Worm (Caenorhabditis elegans): ENCODE measurements around the gene slc-25A21.

slc-25A21 gene

DNA sequence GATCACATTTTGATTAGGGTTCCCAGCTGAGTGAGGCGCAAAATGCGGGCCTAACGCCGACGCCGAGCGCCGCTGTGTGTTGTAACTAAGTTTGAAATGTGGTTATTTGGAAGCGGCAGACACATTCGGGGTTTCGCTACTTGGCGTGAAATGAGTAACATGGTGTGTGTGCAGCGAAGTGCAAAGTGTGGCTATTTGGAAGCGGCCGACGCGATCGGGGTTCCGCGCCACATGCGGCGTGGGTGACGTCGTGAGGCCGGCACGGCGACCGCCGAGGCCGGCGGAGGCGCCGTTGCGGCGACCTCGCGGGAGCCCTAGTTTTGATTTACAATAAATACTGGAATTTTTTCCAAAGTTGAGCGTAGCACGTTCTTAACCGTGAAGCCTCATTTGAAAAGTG, 45.1 kb upstream of the slc-25A21 start:
- TF ChIP-seq F57A8.1 (GFP tag; optimal IDR thresholded peaks at IDR 0.05) (no peak), madf-6 (GFP tag; IDR thresholded peaks at IDR 0.05) (no peak), bed-1 (GFP tag; IDR thresholded peaks at IDR 0.05) (no peak), snpc-4 (GFP tag; optimal IDR thresholded peaks at IDR 0.05) (no peak), snpc-4 (tag; optimal IDR thresholded peaks at IDR 0.05) (peak in 2 of 4 experiments; percentile 51 to 63), egl-44 (GFP tag; IDR thresholded peaks at IDR 0.05) (no peak), zfh-2 (GFP tag; conservative IDR thresholded peaks at IDR 0.05) (peak; percentile 94), nfya-1 (tag; optimal IDR thresholded peaks at IDR 0.05; ENCODE audit: borderline replicate concordance, insufficient read depth) (no peak), egrh-3 (GFP tag; IDR thresholded peaks at IDR 0.05) (peak; percentile 93), ztf-25 (GFP tag; IDR thresholded peaks at IDR 0.05) (no peak), nhr-179 (tag; optimal IDR thresholded peaks at IDR 0.05) (peak; percentile 3), efl-1 (GFP tag; optimal IDR thresholded peaks at IDR 0.05) (no peak), lin-54 (GFP tag; optimal IDR thresholded peaks at IDR 0.05) (no peak)

ce11 chrX:16145244-16145643, 44.4 kb upstream of the slc-25A21 start:
- TF ChIP-seq K12H6.12 (tag; optimal IDR thresholded peaks at IDR 0.05): peak; percentile 3
- TF ChIP-seq ceh-27 (GFP tag; optimal IDR thresholded peaks at IDR 0.05): peak; percentile 4
- no peak for TF ChIP-seq ceh-58 (GFP tag; IDR thresholded peaks at IDR 0.05)
- TF ChIP-seq hmg-20 (GFP tag; IDR thresholded peaks at IDR 0.05): no peak
- 0 out of 2 replicates have a peak, but pooled peaks have one; percentile 24 for TF ChIP-seq zfh-2 (GFP tag; conservative IDR thresholded peaks at IDR 0.05)

DNA sequence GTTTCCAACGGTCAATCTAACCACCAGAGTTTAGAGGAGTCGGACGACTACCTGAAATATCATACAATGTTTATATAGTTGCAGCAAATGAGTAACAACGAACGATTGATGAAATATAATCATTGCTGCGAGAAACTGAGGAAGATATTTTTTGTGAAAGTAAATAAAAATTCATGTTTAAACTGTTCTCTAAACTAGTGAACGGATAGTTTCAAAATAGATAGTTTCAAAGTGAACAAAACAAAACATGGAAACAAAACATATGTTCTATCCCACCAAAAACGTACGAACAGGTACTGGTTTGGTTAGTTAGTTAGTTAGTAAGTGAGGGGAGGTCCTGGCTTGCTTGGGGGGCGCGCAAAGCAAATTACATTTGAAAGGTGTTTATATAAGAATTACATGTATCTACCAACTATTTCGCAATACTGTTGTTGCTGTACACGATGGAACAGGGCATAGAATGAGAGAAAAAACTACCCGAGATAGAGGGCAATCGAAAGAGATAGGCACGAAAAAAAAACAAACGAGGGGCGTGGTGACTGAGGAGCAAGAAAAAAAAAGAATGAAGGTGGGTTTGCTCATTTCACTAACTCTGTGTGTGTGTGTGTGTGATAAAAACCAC, 42.6 kb upstream of the slc-25A21 start, which contains the start of gene F09C8.2:
F09C8.2 (minus strand) TSS at position 51 of the 622 bp plus-strand sequence.
- TF ChIP-seq cebp-1 (GFP tag; IDR thresholded peaks at IDR 0.05): peak; percentile 88
- TF ChIP-seq cebp-1 (tag; optimal IDR thresholded peaks at IDR 0.05): peak; percentile 96
- TF ChIP-seq ama-1 (optimal IDR thresholded peaks at IDR 0.05): no peak
- no peak for TF ChIP-seq ama-1 (GFP tag; optimal IDR thresholded peaks at IDR 0.05)

ce11 chrX:16147728-16148197, 41.9 kb upstream of the slc-25A21 start:
- TF ChIP-seq dox-1 (GFP tag; IDR thresholded peaks at IDR 0.05) (peak; percentile 50; the same call in 1 of the 2 replicates), ztf-18 (tag; optimal IDR thresholded peaks at IDR 0.05) (peak; percentile 21), F22D6.2 (tag; optimal IDR thresholded peaks at IDR 0.05) (no peak), tlf-1 (GFP tag; optimal IDR thresholded peaks at IDR 0.05) (no peak), B0336.3 (GFP tag; IDR thresholded peaks at IDR 0.05) (peak; percentile 40; the same call in 1 of the 2 replicates), lin-26 (GFP tag; IDR thresholded peaks at IDR 0.05) (peak; percentile 25; the same call in 1 of the 2 replicates), sea-2 (GFP tag; IDR thresholded peaks at IDR 0.05) (0 out of 2 replicates have a peak, but pooled peaks have one; percentile 40), ZK185.1 (tag; optimal IDR thresholded peaks at IDR 0.05; ENCODE audit: poor library complexity, severe bottlenecking) (peak; percentile 26), gei-17 (GFP tag; optimal IDR thresholded peaks at IDR 0.05) (peak; percentile 43), K11D2.4 (GFP tag; IDR thresholded peaks at IDR 0.05) (0 out of 2 replicates have a peak, but pooled peaks have one; percentile 24), aptf-2 (GFP tag; conservative IDR thresholded peaks at IDR 0.05) (0 out of 2 replicates have a peak, but pooled peaks have one; percentile 42), fkh-3 (tag; optimal IDR thresholded peaks at IDR 0.05) (no peak), somi-1 (GFP tag; optimal IDR thresholded peaks at IDR 0.05) (peak; percentile 13), F57C9.4 (tag; optimal IDR thresholded peaks at IDR 0.05) (no peak), hsf-1 (GFP tag; IDR thresholded peaks at IDR 0.05) (no peak), athp-1 (tag; optimal IDR thresholded peaks at IDR 0.05) (no peak), attf-5 (GFP tag; optimal IDR thresholded peaks at IDR 0.05) (peak; percentile 9), pbrm-1 (GFP tag; IDR thresholded peaks at IDR 0.05) (0 out of 2 replicates have a peak, but pooled peaks have one; percentile 43), sdz-38 (tag; optimal IDR thresholded peaks at IDR 0.05) (no peak), akir-1 (GFP tag; optimal IDR thresholded peaks at IDR 0.05) (no peak), egrh-3 (GFP tag; IDR thresholded peaks at IDR 0.05) (peak; percentile 74), zfh-2 (GFP tag; conservative IDR thresholded peaks at IDR 0.05) (peak; percentile 97), C06A6.2 (GFP tag; conservative IDR thresholded peaks at IDR 0.05) (0 out of 2 replicates have a peak, but pooled peaks have one; percentile 23), lin-40 (tag; optimal IDR thresholded peaks at IDR 0.05) (peak; percentile 66), rcor-1 (GFP tag; IDR thresholded peaks at IDR 0.05) (no peak), K12H6.12 (tag; optimal IDR thresholded peaks at IDR 0.05) (peak; percentile 75)
